Worm (Caenorhabditis elegans): ENCODE data around the gene T20D3.6.

- TF ChIP-seq nhr-76 (tag; optimal IDR thresholded peaks at IDR 0.05) (no peak), lin-39 (tag; optimal IDR thresholded peaks at IDR 0.05) (no peak), pqm-1 (tag; optimal IDR thresholded peaks at IDR 0.05) (peak; percentile 57), lin-15B (tag; optimal IDR thresholded peaks at IDR 0.05) (no peak)
These were observed 6.1 kb downstream of the T20D3.6 start for ce11 chrIV:9333007-9333406.
